Fruit fly (Drosophila melanogaster): ENCODE results near the gene CG2839.

dm6 chr2L:624317-624716 lies 1.1 kb upstream of the CG2839 start, which contains the start of gene lectin-21Ca:
- TF ChIP-seq CG8478 (optimal IDR thresholded peaks at IDR 0.05): no peak
- TF ChIP-seq psq (optimal IDR thresholded peaks at IDR 0.05): no peak
- no peak for TF ChIP-seq EcR (GFP tag; optimal IDR thresholded peaks at IDR 0.05)
- TF ChIP-seq pan (optimal IDR thresholded peaks at IDR 0.05): no peak
- TF ChIP-seq Dll (optimal IDR thresholded peaks at IDR 0.05): no peak
- TF ChIP-seq usp (GFP tag; optimal IDR thresholded peaks at IDR 0.05): no peak
